Fruit fly (Drosophila melanogaster) whole organism, embryonic: ENCODE data around the gene Pcmt.

ENCODE experiments used
- Asciz ChIP-seq: fragments of 200-800 bp; sonication (Bioruptor generic); optimal IDR thresholded peaks from 2 replicates; lab custom pipeline; 2017; ENCODE audit warnings: missing biosample characterization, mild to moderate bottlenecking, missing genetic modification characterization, missing genetic modification reagents
- Atf6 ChIP-seq: fragments of 200-800 bp; sonication (Bioruptor generic); IDR thresholded peaks from 2 replicates; pipeline ENCODE4 v1.3.6; 2022; ENCODE audit warnings: missing biosample characterization, missing genetic modification characterization
- B-H1 ChIP-seq: fragments of 200-800 bp; sonication (Bioruptor generic); IDR thresholded peaks from 3 replicates; pipeline ENCODE4 v1.3.6; 2022; ENCODE audit warnings: missing biosample characterization, missing genetic modification characterization
- Bgb ChIP-seq: fragments of 200-800 bp; sonication (Bioruptor generic); IDR thresholded peaks from 2 replicates; pipeline ENCODE4 v1.3.6; 2022; ENCODE audit warnings: missing biosample characterization, missing genetic modification characterization; ENCODE audit not compliant: partially characterized antibody
- BtbVII ChIP-seq: fragments of 200-800 bp; sonication (Bioruptor generic); optimal IDR thresholded peaks from 3 replicates; lab custom pipeline; 2017; ENCODE audit warnings: missing biosample characterization, mild to moderate bottlenecking, missing genetic modification characterization
- CG10431 ChIP-seq: fragments of 200-800 bp; sonication (Bioruptor generic); optimal IDR thresholded peaks from 3 replicates; lab custom pipeline; 2018; ENCODE audit warnings: missing biosample characterization, mild to moderate bottlenecking, missing genetic modification characterization
- CG11456 ChIP-seq: fragments of 200-800 bp; sonication (Bioruptor generic); IDR thresholded peaks from 3 replicates; pipeline ENCODE4 v1.3.6; 2022; ENCODE audit warnings: missing biosample characterization, missing genetic modification characterization
- CG11696 ChIP-seq: fragments of 200-800 bp; sonication (Bioruptor generic); IDR thresholded peaks from 2 replicates; pipeline ENCODE4 v1.3.6; 2022; ENCODE audit warnings: missing biosample characterization, missing genetic modification characterization
- CG12659 ChIP-seq: fragments of 200-800 bp; sonication (Bioruptor generic); optimal IDR thresholded peaks from 3 replicates; lab custom pipeline; 2017; ENCODE audit warnings: mild to moderate bottlenecking, missing biosample characterization, missing genetic modification reagents, missing genetic modification characterization
- CG13123 ChIP-seq: fragments of 200-800 bp; sonication (Bioruptor generic); optimal IDR thresholded peaks from 2 replicates; lab custom pipeline; 2016; ENCODE audit warnings: missing biosample characterization, missing genetic modification characterization
- CG14050 ChIP-seq: fragments of 200-800 bp; sonication (Bioruptor generic); IDR thresholded peaks from 3 replicates; pipeline ENCODE4 v1.3.6; 2022; ENCODE audit warnings: missing biosample characterization, missing genetic modification characterization
- CG14667 ChIP-seq: fragments of 200-800 bp; sonication (Bioruptor generic); IDR thresholded peaks from 2 replicates; pipeline ENCODE4 v1.3.6; 2022; ENCODE audit warnings: missing biosample characterization, missing genetic modification characterization
- CG1647 ChIP-seq: fragments of 200-800 bp; sonication (Bioruptor generic); optimal IDR thresholded peaks from 3 replicates; lab custom pipeline; 2016; ENCODE audit warnings: missing biosample characterization, missing genetic modification characterization
- CG16779 ChIP-seq: fragments of 200-800 bp; sonication (Bioruptor generic); IDR thresholded peaks from 2 replicates; pipeline ENCODE4 v1.3.6; 2022; ENCODE audit warnings: missing biosample characterization, missing genetic modification characterization
- CG16815 ChIP-seq: fragments of 200-800 bp; sonication (Bioruptor generic); optimal IDR thresholded peaks from 3 replicates; lab custom pipeline; 2017; ENCODE audit warnings: missing biosample characterization, mild to moderate bottlenecking, missing genetic modification characterization
- CG17361 ChIP-seq: fragments of 200-800 bp; sonication (Bioruptor generic); IDR thresholded peaks from 3 replicates; pipeline ENCODE4 v1.3.6; 2022; ENCODE audit warnings: missing biosample characterization, missing genetic modification characterization
- CG18619 ChIP-seq: fragments of 200-800 bp; sonication (Bioruptor generic); optimal IDR thresholded peaks from 3 replicates; lab custom pipeline; 2017; ENCODE audit warnings: missing biosample characterization, mild to moderate bottlenecking, missing genetic modification characterization
- CG2129 ChIP-seq: fragments of 200-800 bp; sonication (Bioruptor generic); IDR thresholded peaks from 2 replicates; pipeline ENCODE4 v1.3.6; 2022; ENCODE audit warnings: missing biosample characterization, missing genetic modification characterization; ENCODE audit not compliant: partially characterized antibody
- CG2875 ChIP-seq: fragments of 200-800 bp; sonication (Bioruptor generic); optimal IDR thresholded peaks from 2 replicates; lab custom pipeline; 2017; ENCODE audit warnings: missing biosample characterization, mild to moderate bottlenecking, missing genetic modification characterization, missing genetic modification reagents
- CG31224 ChIP-seq: fragments of 200-800 bp; sonication (Bioruptor generic); IDR thresholded peaks from 2 replicates; pipeline ENCODE4 v1.3.6; 2022; ENCODE audit warnings: missing biosample characterization, missing genetic modification characterization
- CG4820 ChIP-seq: fragments of 200-800 bp; sonication (Bioruptor generic); optimal IDR thresholded peaks from 3 replicates; lab custom pipeline; 2016; ENCODE audit warnings: missing biosample characterization, missing genetic modification characterization
- CG6272 ChIP-seq: fragments of 200-800 bp; sonication (Bioruptor generic); IDR thresholded peaks from 2 replicates; pipeline ENCODE4 v1.3.6; 2022; ENCODE audit warnings: missing biosample characterization, missing genetic modification characterization
- CG7987 ChIP-seq: fragments of 200-800 bp; sonication (Bioruptor generic); optimal IDR thresholded peaks from 2 replicates; lab custom pipeline; 2018; ENCODE audit warnings: missing biosample characterization, mild to moderate bottlenecking, missing genetic modification characterization, moderate library complexity
- CG9876 ChIP-seq: fragments of 200-800 bp; sonication (Bioruptor generic); optimal IDR thresholded peaks from 2 replicates; lab custom pipeline; 2016; ENCODE audit warnings: missing biosample characterization, missing genetic modification characterization
- D19B ChIP-seq: fragments of 200-800 bp; sonication (Bioruptor generic); optimal IDR thresholded peaks from 2 replicates; lab custom pipeline; 2017; ENCODE audit warnings: missing biosample characterization, mild to moderate bottlenecking, missing genetic modification characterization
- Dad ChIP-seq: fragments of 200-800 bp; sonication (Bioruptor generic); optimal IDR thresholded peaks from 3 replicates; lab custom pipeline; 2016; ENCODE audit warnings: missing biosample characterization, missing genetic modification characterization
- Dfd ChIP-seq, 2 experiments: fragments of >200 bp; optimal IDR thresholded peaks; 2 replicates each; lab custom pipeline; 2017; ENCODE audit warnings: missing biosample characterization in 2 of 2, missing genetic modification characterization in 2 of 2
- Dp ChIP-seq: fragments of 200-800 bp; sonication (Bioruptor generic); optimal IDR thresholded peaks from 2 replicates; lab custom pipeline; 2018; ENCODE audit warnings: missing biosample characterization, mild to moderate bottlenecking, missing genetic modification characterization, moderate library complexity
- Dref ChIP-seq: fragments of 200-800 bp; sonication (Bioruptor generic); IDR thresholded peaks from 2 replicates; pipeline ENCODE4 v1.3.6; 2022; ENCODE audit warnings: missing biosample characterization, missing genetic modification characterization
- Drgx ChIP-seq: fragments of 200-800 bp; sonication (Bioruptor generic); IDR thresholded peaks from 2 replicates; pipeline ENCODE4 v1.3.6; 2022; ENCODE audit warnings: missing biosample characterization, missing genetic modification characterization
- Elba2 ChIP-seq: fragments of 200-800 bp; sonication (Bioruptor generic); optimal IDR thresholded peaks from 3 replicates; lab custom pipeline; 2016; ENCODE audit warnings: missing biosample characterization, missing genetic modification characterization
- HHEX ChIP-seq: fragments of 200-800 bp; sonication (Bioruptor generic); optimal IDR thresholded peaks from 3 replicates; lab custom pipeline; 2017; ENCODE audit warnings: missing biosample characterization, mild to moderate bottlenecking, missing genetic modification characterization, missing genetic modification reagents
- Myb ChIP-seq: fragments of 200-800 bp; sonication (Bioruptor generic); optimal IDR thresholded peaks from 2 replicates; lab custom pipeline; 2016; ENCODE audit warnings: missing biosample characterization, missing genetic modification characterization
- Rx ChIP-seq: fragments of 200-800 bp; sonication (Bioruptor generic); IDR thresholded peaks from 2 replicates; pipeline ENCODE4 v1.3.6; 2022; ENCODE audit warnings: missing biosample characterization, missing genetic modification characterization
- ara ChIP-seq: fragments of 200-800 bp; sonication (Bioruptor generic); IDR thresholded peaks from 2 replicates; pipeline ENCODE4 v1.3.6; 2022; ENCODE audit warnings: missing biosample characterization, missing genetic modification characterization
- az2 ChIP-seq: fragments of 200-800 bp; sonication (Bioruptor generic); optimal IDR thresholded peaks from 3 replicates; lab custom pipeline; 2016; ENCODE audit warnings: missing biosample characterization, missing genetic modification characterization
- bcd ChIP-seq: fragments of 200-800 bp; sonication (Bioruptor generic); optimal IDR thresholded peaks from 2 replicates; lab custom pipeline; 2017; ENCODE audit warnings: missing biosample characterization, mild to moderate bottlenecking, missing genetic modification characterization
- crc ChIP-seq: fragments of 200-800 bp; sonication (Bioruptor generic); optimal IDR thresholded peaks from 2 replicates; lab custom pipeline; 2016; ENCODE audit warnings: missing biosample characterization, missing genetic modification characterization
- dysf ChIP-seq: fragments of 200-800 bp; sonication (Bioruptor generic); IDR thresholded peaks from 3 replicates; pipeline ENCODE4 v1.3.6; 2022; ENCODE audit warnings: missing biosample characterization, missing genetic modification characterization
- eve ChIP-seq, 2 experiments: fragments of >200 bp; optimal IDR thresholded peaks; 2 replicates each; lab custom pipeline; 2017; ENCODE audit warnings: missing biosample characterization in 2 of 2, missing genetic modification characterization in 2 of 2
- fu2 ChIP-seq: fragments of 200-800 bp; sonication (Bioruptor generic); optimal IDR thresholded peaks from 2 replicates; lab custom pipeline; 2016; ENCODE audit warnings: missing biosample characterization, missing genetic modification characterization
- gcm ChIP-seq: fragments of 200-800 bp; sonication (Bioruptor generic); optimal IDR thresholded peaks from 2 replicates; lab custom pipeline; 2019; ENCODE audit warnings: missing biosample characterization, mild to moderate bottlenecking, missing genetic modification characterization, moderate library complexity
- h ChIP-seq: fragments of >200 bp; optimal IDR thresholded peaks from 2 replicates; lab custom pipeline; 2017
- hth ChIP-seq: fragments of >200 bp; optimal IDR thresholded peaks from 2 replicates; lab custom pipeline; 2017; ENCODE audit warnings: inconsistent platforms
- jigr1 ChIP-seq: fragments of 200-800 bp; sonication (Bioruptor generic); IDR thresholded peaks from 3 replicates; pipeline ENCODE4 v1.3.6; 2022; ENCODE audit warnings: missing biosample characterization, missing genetic modification characterization
- lmd ChIP-seq: fragments of 200-800 bp; sonication (Bioruptor generic); IDR thresholded peaks from 2 replicates; pipeline ENCODE4 v1.3.6; 2022; ENCODE audit warnings: missing biosample characterization, missing genetic modification characterization
- maf-S ChIP-seq: fragments of 200-800 bp; sonication (Bioruptor generic); optimal IDR thresholded peaks from 2 replicates; lab custom pipeline; 2016; ENCODE audit warnings: missing biosample characterization, missing genetic modification characterization
- nom ChIP-seq: fragments of 200-800 bp; sonication (Bioruptor generic); optimal IDR thresholded peaks from 2 replicates; lab custom pipeline; 2017; ENCODE audit warnings: missing biosample characterization, missing genetic modification characterization, mild to moderate bottlenecking, moderate library complexity, missing genetic modification reagents
- p53 ChIP-seq: fragments of 200-800 bp; sonication (Bioruptor generic); optimal IDR thresholded peaks from 2 replicates; lab custom pipeline; 2016; ENCODE audit warnings: missing biosample characterization, missing genetic modification characterization
- slbo ChIP-seq: fragments of 200-800 bp; sonication (Bioruptor generic); IDR thresholded peaks from 2 replicates; pipeline ENCODE4 v1.3.6; 2022; ENCODE audit warnings: missing biosample characterization, missing genetic modification characterization
- stwl ChIP-seq: fragments of 200-800 bp; sonication (Bioruptor generic); optimal IDR thresholded peaks from 3 replicates; lab custom pipeline; 2018; ENCODE audit warnings: missing biosample characterization, mild to moderate bottlenecking, missing genetic modification characterization, moderate library complexity
- zfh2 ChIP-seq: fragments of 200-800 bp; sonication (Bioruptor generic); optimal IDR thresholded peaks from 2 replicates; lab custom pipeline; 2016; ENCODE audit warnings: missing biosample characterization, missing genetic modification characterization

Pcmt gene

DNA sequence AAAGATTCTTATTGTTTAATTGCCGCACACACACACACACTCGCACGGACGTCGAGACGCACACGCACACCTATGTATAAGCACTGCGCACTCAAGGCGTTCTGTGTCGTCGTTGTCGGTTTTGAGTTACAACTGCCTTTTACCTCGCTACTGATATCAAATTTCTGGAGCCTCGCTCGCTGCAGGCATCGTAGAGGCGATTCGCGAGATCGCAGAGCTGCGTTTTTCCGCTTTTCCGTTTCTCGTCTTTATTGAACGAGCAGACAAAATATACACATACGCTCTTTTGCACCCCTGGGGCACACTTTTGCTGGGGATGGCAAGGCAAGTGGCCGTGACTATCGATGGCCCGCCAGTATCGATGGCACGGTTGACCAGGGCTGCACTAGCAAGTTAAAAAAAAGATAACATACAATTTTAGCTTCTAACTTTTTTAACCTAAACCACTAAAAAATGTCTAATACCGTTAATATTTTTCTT, 6.6 kb downstream of the Pcmt start, which contains the start of gene CG2519 (continued):
- peak; percentile 73 for TF ChIP-seq Myb (GFP tag; lab: Kevin White, UChicago)
- no peak for TF ChIP-seq CG2875 (GFP tag; lab: Kevin White, UChicago)
- TF ChIP-seq ara, result no peak
- TF ChIP-seq maf-S (GFP tag; lab: Kevin White, UChicago), result peak; percentile 16
- peak; percentile 11 for TF ChIP-seq p53
- TF ChIP-seq hth, result no peak
- no peak for TF ChIP-seq D19B (GFP tag; lab: Kevin White, UChicago)
- no peak for TF ChIP-seq lmd (GFP tag; lab: Robert Waterston, UW)
- peak; percentile 45 for TF ChIP-seq az2
- peak; percentile 67 for TF ChIP-seq fu2 (GFP tag; lab: Kevin White, UChicago)
- no peak for TF ChIP-seq CG17361 (GFP tag; lab: Robert Waterston, UW)
- peak; percentile 88 for TF ChIP-seq Elba2 (GFP tag; lab: Kevin White, UChicago)
- TF ChIP-seq CG16779 (GFP tag; lab: Robert Waterston, UW), result no peak
- no peak for TF ChIP-seq Rx (GFP tag; lab: Robert Waterston, UW)
- no peak for TF ChIP-seq CG10431 (GFP tag; lab: Kevin White, UChicago)
- TF ChIP-seq Drgx (GFP tag; lab: Robert Waterston, UW), result peak; percentile 4; the same call in 1 of the 2 replicates
- TF ChIP-seq CG14050 (GFP tag; lab: Robert Waterston, UW), result peak; percentile 14; the same call in 1 of the 3 replicates
- peak; percentile 82 for TF ChIP-seq CG7987 (GFP tag; lab: Kevin White, UChicago)
- peak; percentile 74 for TF ChIP-seq CG12659 (GFP tag; lab: Kevin White, UChicago)
- TF ChIP-seq eve (GFP tag; optimal IDR thresholded peaks at IDR 0.05; lab: Kevin White, UChicago), result no peak
- TF ChIP-seq CG11456, result peak; percentile 85
- no peak for TF ChIP-seq BtbVII (GFP tag; lab: Kevin White, UChicago)
- TF ChIP-seq CG14667 (GFP tag; lab: Robert Waterston, UW), result peak; percentile 14; the same call in 1 of the 2 replicates
- no peak for TF ChIP-seq Dfd (GFP tag; optimal IDR thresholded peaks at IDR 0.05; lab: Kevin White, UChicago)
- no peak for TF ChIP-seq CG9876 (GFP tag; lab: Kevin White, UChicago)
- no peak for TF ChIP-seq h (lab: Kevin White, UChicago)
- TF ChIP-seq CG2129 (GFP tag; lab: Robert Waterston, UW), result peak; percentile 82
- peak; percentile 72 for TF ChIP-seq zfh2
- no peak for TF ChIP-seq gcm
- TF ChIP-seq CG31224, result peak; percentile 39; the same call in 1 of the 2 replicates
- no peak for TF ChIP-seq bcd (GFP tag; lab: Kevin White, UChicago)
- peak; percentile 21 for TF ChIP-seq crc (GFP tag; lab: Kevin White, UChicago)
- TF ChIP-seq CG1647 (GFP tag; lab: Kevin White, UChicago), result peak; percentile 36
- TF ChIP-seq CG11696 (GFP tag; lab: Robert Waterston, UW), result no peak
- no peak for TF ChIP-seq B-H1
- no peak for TF ChIP-seq HHEX (GFP tag; lab: Kevin White, UChicago)
- TF ChIP-seq stwl, result no peak
- TF ChIP-seq Atf6 (GFP tag; lab: Robert Waterston, UW), result peak; percentile 49; the same call in 1 of the 2 replicates
- TF ChIP-seq CG13123 (GFP tag; lab: Kevin White, UChicago), result no peak
- TF ChIP-seq Dad (GFP tag; lab: Kevin White, UChicago), result peak; percentile 36
- no peak for TF ChIP-seq Asciz (GFP tag; lab: Kevin White, UChicago)
- peak; percentile 96 for TF ChIP-seq Bgb (GFP tag; lab: Robert Waterston, UW)
- TF ChIP-seq dysf (GFP tag; lab: Robert Waterston, UW), result peak; percentile 43; the same call in 2 of the 3 replicates
- TF ChIP-seq slbo (GFP tag; lab: Robert Waterston, UW), result peak; percentile 84
- TF ChIP-seq nom (GFP tag; lab: Kevin White, UChicago), result no peak
- TF ChIP-seq jigr1 (GFP tag; lab: Robert Waterston, UW), result peak; percentile 52; the same call in 1 of the 3 replicates
- peak; percentile 36; the same call in 1 of the 2 replicates for TF ChIP-seq CG6272
- TF ChIP-seq CG16815 (GFP tag; lab: Kevin White, UChicago), result no peak
- peak; percentile 58 for TF ChIP-seq Dp (GFP tag; lab: Kevin White, UChicago)
- peak; percentile 39 for TF ChIP-seq CG4820
- TF ChIP-seq CG18619, result peak; percentile 15
- TF ChIP-seq Dref, result peak; percentile 95
